Worm (Caenorhabditis elegans) whole organism, L4/young adult: ENCODE measurements around the gene Y39D8A.1.

Experiments used
- W03F9.2 ChIP-seq: fragments of 150-350 bp; optimal IDR thresholded peaks from 2 replicates; lab custom pipeline; 2014; ENCODE audit warnings: missing biosample characterization, missing genetic modification characterization
- dao-5 ChIP-seq: sonication (generic microtip); optimal IDR thresholded peaks from 2 replicates; lab custom pipeline; 2016; ENCODE audit warnings: missing genotype, missing genetic modification characterization, moderate library complexity, missing compliant biosample characterization
- him-1 ChIP-seq: sonication (generic microtip); optimal IDR thresholded peaks from 2 replicates; lab custom pipeline; 2016; ENCODE audit warnings: missing genotype, missing genetic modification reagents, missing genetic modification characterization, missing compliant biosample characterization

Gene Y39D8A.1

ce11 chrV:412820-413219 is 5.7 kb upstream of the Y39D8A.1 start:
- TF ChIP-seq him-1 (no peak), W03F9.2 (no peak), dao-5 (no peak)

- no peak for TF ChIP-seq W03F9.2
Measured at ce11 chrV:414630-415029, 3.9 kb upstream of the Y39D8A.1 start, which contains the start of gene dod-19. Gene dod-19 (minus strand): TSS chrV:414759.

ce11 chrV:415072-415471 is 3.5 kb upstream of the Y39D8A.1 start:
- no peak for TF ChIP-seq W03F9.2
- TF ChIP-seq dao-5: no peak
- no peak for TF ChIP-seq him-1

- TF ChIP-seq dao-5: no peak
- no peak for TF ChIP-seq W03F9.2
- no peak for TF ChIP-seq him-1
Measured at ce11 chrV:417656-418353, 727 bp upstream of the Y39D8A.1 start, which contains the start of gene irg-8. Gene irg-8 (minus strand): TSS chrV:417706.

- TF ChIP-seq W03F9.2 (no peak), dao-5 (no peak), him-1 (no peak)
Measured at ce11 chrV:422133-422532, 3.6 kb downstream of the Y39D8A.1 start, which contains the start of gene dod-20. Gene dod-20 (plus strand): TSS chrV:422433.

ce11 chrV:424140-424539 is 5.6 kb downstream of the Y39D8A.1 start, which contains the start of gene B0554.5:
Gene B0554.5 (plus strand): TSS chrV:424440.
- TF ChIP-seq W03F9.2 (no peak), dao-5 (no peak), him-1 (no peak)

ce11 chrV:428844-429243 is 10.3 kb downstream of the Y39D8A.1 start, which contains the start of gene B0554.4:
Gene B0554.4 (plus strand): TSS chrV:429144.
- TF ChIP-seq dao-5 (no peak), him-1 (no peak), W03F9.2 (no peak)

- TF ChIP-seq dao-5 (no peak), W03F9.2 (no peak), him-1 (no peak)
Measured at ce11 chrV:432991-433390, 14.5 kb downstream of the Y39D8A.1 start.

ce11 chrV:433898-434297 is 15.4 kb downstream of the Y39D8A.1 start, which contains the start of gene B0554.2:
Gene B0554.2 (plus strand): TSS chrV:434198.
- no peak for TF ChIP-seq W03F9.2
- no peak for TF ChIP-seq him-1
- TF ChIP-seq dao-5: no peak

- TF ChIP-seq W03F9.2: no peak
- TF ChIP-seq him-1: no peak
- no peak for TF ChIP-seq dao-5
Measured at ce11 chrV:438094-438493, 19.6 kb downstream of the Y39D8A.1 start, which contains the start of gene B0554.1. Gene B0554.1 (plus strand): TSS chrV:438394.

ce11 chrV:439183-439749 is 20.7 kb downstream of the Y39D8A.1 start:
- TF ChIP-seq him-1 (no peak), dao-5 (no peak), W03F9.2 (no peak)

- TF ChIP-seq W03F9.2: no peak
- no peak for TF ChIP-seq dao-5
- no peak for TF ChIP-seq him-1
Measured at ce11 chrV:440923-441322, 22.4 kb downstream of the Y39D8A.1 start, which contains the start of gene B0554.7. Gene B0554.7 (minus strand): TSS chrV:441023.

- no peak for TF ChIP-seq him-1
- no peak for TF ChIP-seq W03F9.2
- no peak for TF ChIP-seq dao-5
Measured at ce11 chrV:443193-443592, 24.7 kb downstream of the Y39D8A.1 start, which contains the start of gene srh-33. Gene srh-33 (minus strand): TSS chrV:443293.

ce11 chrV:446574-446973 is 28.0 kb downstream of the Y39D8A.1 start, which contains the start of gene srh-34:
Gene srh-34 (minus strand): TSS chrV:446674.
- TF ChIP-seq W03F9.2: no peak
- no peak for TF ChIP-seq him-1
- TF ChIP-seq dao-5: no peak

ce11 chrV:446988-447387 is 28.5 kb downstream of the Y39D8A.1 start:
- TF ChIP-seq W03F9.2 (no peak), him-1 (no peak), dao-5 (no peak)

- TF ChIP-seq W03F9.2 (no peak), him-1 (no peak), dao-5 (no peak)
Measured at ce11 chrV:449130-449529, 30.6 kb downstream of the Y39D8A.1 start, which contains the start of gene srh-35. Gene srh-35 (minus strand): TSS chrV:449230.
